Fruit fly (Drosophila melanogaster): ENCODE data around the gene CG13737.

Gene CG13737

DNA sequence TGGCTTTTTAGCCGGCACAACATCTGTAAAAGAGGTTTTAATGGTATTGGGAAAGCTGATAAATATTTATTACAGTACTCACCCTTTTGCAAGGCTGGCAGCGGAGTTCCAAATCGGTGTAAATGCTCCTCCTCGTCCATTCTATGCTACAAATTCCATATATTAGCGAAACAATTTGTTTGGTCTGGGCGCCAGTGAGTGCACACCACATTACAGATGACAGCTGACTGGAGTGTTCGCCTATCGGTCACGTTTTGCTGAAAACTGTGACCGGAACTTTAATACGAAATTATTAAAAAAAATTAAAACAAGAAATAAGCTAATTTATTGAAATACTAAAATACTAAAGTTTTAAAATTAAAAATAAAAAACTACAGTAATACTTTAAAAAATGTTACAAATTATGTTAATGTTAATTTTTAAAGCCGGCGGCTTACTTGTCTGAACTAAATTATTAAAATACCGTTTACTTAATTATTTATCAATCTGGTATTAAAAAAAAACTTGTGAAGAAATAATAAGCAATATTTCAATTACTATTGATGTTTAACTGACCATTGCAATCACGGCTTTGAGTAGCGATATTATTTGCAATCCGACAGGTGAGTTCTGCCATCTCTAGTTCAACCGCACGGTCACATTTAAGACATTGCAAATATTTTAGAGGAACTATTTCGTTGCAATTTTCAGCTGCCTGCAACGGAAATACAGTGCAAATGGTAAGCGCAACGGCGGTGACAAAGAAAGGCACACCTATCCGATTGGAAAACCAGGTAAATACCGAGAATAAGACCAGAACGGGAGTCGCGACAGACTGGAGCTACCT is 50.2 kb downstream of the CG13737 start, which contains the start of the genes CG8833 and DCTN1-p150 (continued):
- TF ChIP-seq Mrtf (GFP tag; IDR thresholded peaks at IDR 0.05) (no peak), CG9817 (tag; optimal IDR thresholded peaks at IDR 0.05) (peak; percentile 50), CG11723 (GFP tag; optimal IDR thresholded peaks at IDR 0.05) (no peak), vvl (GFP tag; IDR thresholded peaks at IDR 0.05) (no peak; the same call in 1 of the 2 replicates), CG7372 (GFP tag; IDR thresholded peaks at IDR 0.05) (no peak), CG31365 (tag; optimal IDR thresholded peaks at IDR 0.05) (no peak), CG34376 (GFP tag; optimal IDR thresholded peaks at IDR 0.05) (no peak), CG9797 (GFP tag; optimal IDR thresholded peaks at IDR 0.05) (peak; percentile 53), oc (tag; optimal IDR thresholded peaks at IDR 0.05) (no peak), ham (GFP tag; IDR thresholded peaks at IDR 0.05) (no peak), CG8290 (GFP tag; optimal IDR thresholded peaks at IDR 0.05) (peak; percentile 33), CG8290 (tag; optimal IDR thresholded peaks at IDR 0.05) (no peak), Poxn (GFP tag; IDR thresholded peaks at IDR 0.05) (no peak), run (tag; optimal IDR thresholded peaks at IDR 0.05) (no peak), al (GFP tag; IDR thresholded peaks at IDR 0.05) (no peak; the same call in 1 of the 2 replicates), CG9215 (GFP tag; IDR thresholded peaks at IDR 0.05) (0 out of 2 replicates have a peak, but pooled peaks have one; percentile 34), CG8765 (GFP tag; IDR thresholded peaks at IDR 0.05) (peak; percentile 12; the same call in 1 of the 2 replicates), slou (GFP tag; optimal IDR thresholded peaks at IDR 0.05) (no peak), sc (optimal IDR thresholded peaks at IDR 0.05) (no peak), sc (GFP tag; optimal IDR thresholded peaks at IDR 0.05) (no peak), CG16863 (GFP tag; optimal IDR thresholded peaks at IDR 0.05) (peak; percentile 4), CG6272 (GFP tag; IDR thresholded peaks at IDR 0.05) (peak; percentile 38; the same call in 1 of the 2 replicates), da (GFP tag; optimal IDR thresholded peaks at IDR 0.05) (no peak), E2f2 (GFP tag; IDR thresholded peaks at IDR 0.05) (no peak), tna (GFP tag; IDR thresholded peaks at IDR 0.05; ENCODE audit: partially characterized antibody) (no peak), psq (GFP tag; optimal IDR thresholded peaks at IDR 0.05) (no peak), Neu2 (GFP tag; optimal IDR thresholded peaks at IDR 0.05; ENCODE audit: borderline replicate concordance) (no peak), CG3163 (GFP tag; optimal IDR thresholded peaks at IDR 0.05) (no peak), ind (GFP tag; optimal IDR thresholded peaks at IDR 0.05) (peak; percentile 48), hkb (optimal IDR thresholded peaks at IDR 0.05) (no peak), hkb (GFP tag; IDR thresholded peaks at IDR 0.05) (no peak), CG32772 (GFP tag; IDR thresholded peaks at IDR 0.05) (no peak), Jarid2 (GFP tag; optimal IDR thresholded peaks at IDR 0.05) (no peak), Six4 (GFP tag; optimal IDR thresholded peaks at IDR 0.05) (no peak), dan (GFP tag; IDR thresholded peaks at IDR 0.05) (no peak), HLH3B (GFP tag; IDR thresholded peaks at IDR 0.05) (peak; percentile 19; the same call in 1 of the 2 replicates), C15 (GFP tag; IDR thresholded peaks at IDR 0.05) (no peak), CG12155 (GFP tag; optimal IDR thresholded peaks at IDR 0.05) (peak; percentile 54), CG2120 (GFP tag; optimal IDR thresholded peaks at IDR 0.05) (peak; percentile 62), CG8478 (optimal IDR thresholded peaks at IDR 0.05) (no peak), CG6813 (GFP tag; optimal IDR thresholded peaks at IDR 0.05) (no peak), Ravus (GFP tag; IDR thresholded peaks at IDR 0.05) (no peak), CrebB (tag; optimal IDR thresholded peaks at IDR 0.05) (no peak), ap (GFP tag; IDR thresholded peaks at IDR 0.05) (no peak), ssp (GFP tag; IDR thresholded peaks at IDR 0.05) (no peak), ab (GFP tag; optimal IDR thresholded peaks at IDR 0.05) (no peak), Ssrp (tag; optimal IDR thresholded peaks at IDR 0.05) (peak; percentile 31), Dp (GFP tag; optimal IDR thresholded peaks at IDR 0.05) (no peak), CG32532 (GFP tag; IDR thresholded peaks at IDR 0.05) (peak; percentile 51), CG1602 (GFP tag; optimal IDR thresholded peaks at IDR 0.05) (peak; percentile 44), CG10654 (GFP tag; optimal IDR thresholded peaks at IDR 0.05) (peak; percentile 14), Asciz (GFP tag; optimal IDR thresholded peaks at IDR 0.05) (no peak)
